Fruit fly (Drosophila melanogaster): ENCODE data around the gene CG31832.

CG31832 gene

dm6 chr2L:15013523-15013922 is 18.0 kb downstream of the CG31832 start:
- TF ChIP-seq fd59A (GFP tag; optimal IDR thresholded peaks at IDR 0.05) = no peak
- TF ChIP-seq CG10631 (GFP tag; optimal IDR thresholded peaks at IDR 0.05) = no peak
- no peak for TF ChIP-seq CG31627 (GFP tag; optimal IDR thresholded peaks at IDR 0.05)
- TF ChIP-seq ss (GFP tag; optimal IDR thresholded peaks at IDR 0.05) = peak in 1 of 2 experiments; percentile 7
- no peak for TF ChIP-seq CG6163 (GFP tag; IDR thresholded peaks at IDR 0.05)

DNA sequence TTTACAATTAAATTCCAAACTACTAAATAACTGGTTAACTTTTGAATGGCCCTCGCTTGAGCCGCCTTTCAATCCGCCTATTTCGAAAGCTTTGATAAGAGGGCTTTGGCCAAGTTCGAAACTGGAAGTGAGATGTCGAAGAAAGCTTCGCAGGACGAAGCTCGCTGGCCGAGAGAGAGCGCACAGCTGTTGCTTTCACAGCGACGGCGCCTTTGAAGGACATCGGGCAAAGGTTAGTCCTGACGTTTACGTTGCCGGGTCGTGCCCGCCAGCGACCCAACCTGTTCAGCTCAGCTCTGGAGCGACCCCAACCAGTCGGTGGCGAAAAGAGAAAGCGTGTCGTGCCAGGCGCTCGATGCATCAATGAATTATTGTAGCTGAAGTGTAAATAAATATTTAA is 19.8 kb downstream of the CG31832 start:
- TF ChIP-seq fd85E (GFP tag; optimal IDR thresholded peaks at IDR 0.05) = no peak

- TF ChIP-seq Eip75B (GFP tag; optimal IDR thresholded peaks at IDR 0.05) = peak; percentile 82
- TF ChIP-seq CG6854 (GFP tag; optimal IDR thresholded peaks at IDR 0.05) = no peak
- peak; percentile 14 to 63 for TF ChIP-seq salr (GFP tag; optimal IDR thresholded peaks at IDR 0.05)
- TF ChIP-seq CG11902 (GFP tag; optimal IDR thresholded peaks at IDR 0.05) = peak; percentile 19
- peak; percentile 69 for TF ChIP-seq CG6792 (GFP tag; optimal IDR thresholded peaks at IDR 0.05)
- no peak for TF ChIP-seq CG10669 (GFP tag; optimal IDR thresholded peaks at IDR 0.05)
- TF ChIP-seq Ets21C (GFP tag; optimal IDR thresholded peaks at IDR 0.05) = peak; percentile 60
- no peak; the same call in 2 of the 3 replicates for TF ChIP-seq CG8119 (GFP tag; IDR thresholded peaks at IDR 0.05)
- TF ChIP-seq achi (GFP tag; optimal IDR thresholded peaks at IDR 0.05) = peak; percentile 78
- TF ChIP-seq Hr4 (GFP tag; optimal IDR thresholded peaks at IDR 0.05) = peak; percentile 75
- TF ChIP-seq pdm3 (GFP tag; optimal IDR thresholded peaks at IDR 0.05) = peak; percentile 77
- TF ChIP-seq CG15336 (GFP tag; IDR thresholded peaks at IDR 0.05) = peak; percentile 66
- TF ChIP-seq CG6276 (GFP tag; optimal IDR thresholded peaks at IDR 0.05) = no peak
- peak; percentile 52 for TF ChIP-seq Sox15 (GFP tag; optimal IDR thresholded peaks at IDR 0.05)
- TF ChIP-seq CG10631 (GFP tag; optimal IDR thresholded peaks at IDR 0.05) = peak; percentile 84
- no peak for TF ChIP-seq CG16779 (tag; optimal IDR thresholded peaks at IDR 0.05)
- TF ChIP-seq lz (GFP tag; optimal IDR thresholded peaks at IDR 0.05) = peak; percentile 72
- TF ChIP-seq Ets96B (tag; optimal IDR thresholded peaks at IDR 0.05) = peak; percentile 63
- TF ChIP-seq fd59A (GFP tag; optimal IDR thresholded peaks at IDR 0.05) = peak; percentile 13
- no peak for TF ChIP-seq dsx (GFP tag; optimal IDR thresholded peaks at IDR 0.05; ENCODE audit: poor library complexity, severe bottlenecking)
- peak; percentile 71 for TF ChIP-seq cyc (GFP tag; optimal IDR thresholded peaks at IDR 0.05)
- peak; percentile 79 for TF ChIP-seq Smox (GFP tag; optimal IDR thresholded peaks at IDR 0.05)
- TF ChIP-seq CG6163 (GFP tag; IDR thresholded peaks at IDR 0.05) = peak; percentile 73
- peak; percentile 85 for TF ChIP-seq esn (GFP tag; optimal IDR thresholded peaks at IDR 0.05)
- no peak for TF ChIP-seq spab (GFP tag; optimal IDR thresholded peaks at IDR 0.05)
- TF ChIP-seq CG11762 (GFP tag; optimal IDR thresholded peaks at IDR 0.05; ENCODE audit: insufficient read depth) = no peak
- TF ChIP-seq CG34406 (GFP tag; optimal IDR thresholded peaks at IDR 0.05) = peak; percentile 66
- TF ChIP-seq CG8319 (GFP tag; optimal IDR thresholded peaks at IDR 0.05) = peak; percentile 29
- no peak for TF ChIP-seq CG4318 (GFP tag; optimal IDR thresholded peaks at IDR 0.05)
- TF ChIP-seq Lpt (GFP tag; optimal IDR thresholded peaks at IDR 0.05) = no peak
- TF ChIP-seq Hr38 (GFP tag; optimal IDR thresholded peaks at IDR 0.05) = no peak
- TF ChIP-seq CG7368 (GFP tag; optimal IDR thresholded peaks at IDR 0.05) = peak; percentile 26
- TF ChIP-seq OdsH (GFP tag; optimal IDR thresholded peaks at IDR 0.05) = peak; percentile 79
- peak; percentile 78; the same call in 2 of the 3 replicates for TF ChIP-seq eg (GFP tag; IDR thresholded peaks at IDR 0.05)
- peak; percentile 6 for TF ChIP-seq dac (GFP tag; optimal IDR thresholded peaks at IDR 0.05)
- peak; percentile 61 for TF ChIP-seq net (GFP tag; optimal IDR thresholded peaks at IDR 0.05)
- peak; percentile 74 for TF ChIP-seq acj6 (GFP tag; optimal IDR thresholded peaks at IDR 0.05)
- TF ChIP-seq Hr39 (GFP tag; optimal IDR thresholded peaks at IDR 0.05) = peak; percentile 59
- peak; percentile 58 for TF ChIP-seq CG8632 (GFP tag; optimal IDR thresholded peaks at IDR 0.05)
- TF ChIP-seq CG31627 (GFP tag; optimal IDR thresholded peaks at IDR 0.05) = peak; percentile 72
- TF ChIP-seq Gug (GFP tag; IDR thresholded peaks at IDR 0.05) = peak; percentile 69; the same call in 1 of the 2 replicates
- peak; percentile 40 for TF ChIP-seq CG1621 (tag; optimal IDR thresholded peaks at IDR 0.05)
- TF ChIP-seq Sox14 (GFP tag; optimal IDR thresholded peaks at IDR 0.05) = peak; percentile 72
- peak; percentile 70 for TF ChIP-seq CG3032 (tag; optimal IDR thresholded peaks at IDR 0.05)
- TF ChIP-seq Eip78C (GFP tag) = peak; percentile 88
- TF ChIP-seq topi (GFP tag; optimal IDR thresholded peaks at IDR 0.05) = peak; percentile 67
Observed at dm6 chr2L:15009703-15010102, 21.8 kb downstream of the CG31832 start, which contains the start of the genes THG and Rnmt. TSS of gene THG (minus strand) at chr2L:15009724. TSS of gene Rnmt (plus strand) at chr2L:15009939.
